Worm (Caenorhabditis elegans) whole organism, early embryonic: ENCODE measurements around the gene crn-2.

Source experiments
- B0310.2 ChIP-seq: sonication (generic microtip); optimal IDR thresholded peaks from 2 replicates; lab custom pipeline; 2016; ENCODE audit warnings: mild to moderate bottlenecking, missing genetic modification characterization, missing compliant biosample characterization
- F13C5.2 ChIP-seq: sonication (generic microtip); optimal IDR thresholded peaks from 2 replicates; lab custom pipeline; 2017; ENCODE audit warnings: mild to moderate bottlenecking, missing genetic modification characterization, inconsistent platforms, missing compliant biosample characterization
- aly-1 ChIP-seq: sonication (generic microtip); optimal IDR thresholded peaks from 2 replicates; lab custom pipeline; 2016; ENCODE audit warnings: missing genetic modification characterization, missing compliant biosample characterization
- ama-1 ChIP-seq: fragments of 150-350 bp; optimal IDR thresholded peaks from 2 replicates; lab custom pipeline; 2014
- ceh-13 ChIP-seq: fragments of 200-800 bp; sonication (Bioruptor generic); optimal IDR thresholded peaks from 2 replicates; lab custom pipeline; 2018; ENCODE audit warnings: mild to moderate bottlenecking, missing genetic modification characterization, missing compliant biosample characterization
- flt-1 ChIP-seq: fragments of 200-800 bp; sonication (Bioruptor generic); IDR thresholded peaks from 2 replicates; pipeline ENCODE4 v1.3.6; 2022; ENCODE audit warnings: missing genetic modification characterization, missing compliant biosample characterization
- hmbx-1 ChIP-seq: sonication (generic microtip); optimal IDR thresholded peaks from 2 replicates; lab custom pipeline; 2016; ENCODE audit warnings: mild to moderate bottlenecking, missing genetic modification characterization, missing compliant biosample characterization
- hnd-1 ChIP-seq: sonication (generic microtip); optimal IDR thresholded peaks from 2 replicates; lab custom pipeline; 2016; ENCODE audit warnings: missing genetic modification characterization, missing compliant biosample characterization
- scrt-1 ChIP-seq: fragments of 200-800 bp; sonication (Bioruptor generic); IDR thresholded peaks from 2 replicates; pipeline ENCODE4 v1.3.6; 2022; ENCODE audit warnings: missing genetic modification characterization, missing compliant biosample characterization
- sea-1 ChIP-seq: fragments of 200-800 bp; sonication (Bioruptor generic); conservative IDR thresholded peaks from 2 replicates; pipeline ENCODE4 v1.3.6; 2022; ENCODE audit warnings: missing genetic modification characterization, missing compliant biosample characterization
- tbx-11 ChIP-seq: fragments of 200-800 bp; sonication (Bioruptor generic); IDR thresholded peaks from 2 replicates; pipeline ENCODE4 v1.3.6; 2022; ENCODE audit warnings: missing genetic modification characterization, missing compliant biosample characterization
- tbx-37 ChIP-seq: fragments of 200-800 bp; sonication (Bioruptor generic); conservative IDR thresholded peaks from 2 replicates; pipeline ENCODE4 v1.3.6; 2022; ENCODE audit warnings: missing genetic modification reagents, missing genetic modification characterization, missing compliant biosample characterization
- tra-4 ChIP-seq: sonication (generic microtip); optimal IDR thresholded peaks from 2 replicates; lab custom pipeline; 2017; ENCODE audit warnings: missing genetic modification characterization, missing compliant biosample characterization

DNA sequence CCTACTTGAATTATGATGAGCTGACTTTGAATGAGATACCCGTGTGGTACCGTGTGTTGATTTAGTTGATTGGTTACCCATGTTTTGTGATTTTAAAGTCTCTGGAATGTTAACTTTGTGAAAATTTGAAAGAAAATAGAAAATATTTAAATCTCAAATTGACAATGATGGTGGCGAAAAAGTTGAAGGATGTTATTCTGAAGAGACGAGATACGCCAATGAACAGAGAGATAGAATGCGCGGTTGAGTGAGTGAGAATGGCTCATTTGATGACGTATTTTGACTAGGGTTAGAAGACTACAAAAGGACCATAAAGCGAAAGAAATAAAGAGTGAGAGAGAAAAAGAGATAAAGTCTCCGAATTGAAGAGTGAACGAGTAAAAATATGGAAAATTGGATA lies 24.0 kb upstream of the crn-2 start, which contains the start of gene glb-6:
- TF ChIP-seq ama-1 (lab: Kevin White, UChicago) (no peak), tbx-37 (GFP tag; lab: Robert Waterston, UW) (no peak), sea-1 (no peak), tbx-11 (no peak), F13C5.2 (tag; lab: Kevin White, UChicago) (no peak), tra-4 (tag; lab: Kevin White, UChicago) (no peak), scrt-1 (GFP tag; lab: Robert Waterston, UW) (no peak), ceh-13 (no peak), aly-1 (no peak), hnd-1 (tag; lab: Kevin White, UChicago) (no peak), B0310.2 (tag; lab: Kevin White, UChicago) (no peak), hmbx-1 (tag; lab: Kevin White, UChicago) (no peak), flt-1 (GFP tag; lab: Robert Waterston, UW) (no peak)
